Fruit fly (Drosophila melanogaster): ENCODE measurements around the gene CG42337.
A peak's percentile ranks its signal among the peaks of the same experiment; 100 is the strongest.

CG42337 gene

DNA sequence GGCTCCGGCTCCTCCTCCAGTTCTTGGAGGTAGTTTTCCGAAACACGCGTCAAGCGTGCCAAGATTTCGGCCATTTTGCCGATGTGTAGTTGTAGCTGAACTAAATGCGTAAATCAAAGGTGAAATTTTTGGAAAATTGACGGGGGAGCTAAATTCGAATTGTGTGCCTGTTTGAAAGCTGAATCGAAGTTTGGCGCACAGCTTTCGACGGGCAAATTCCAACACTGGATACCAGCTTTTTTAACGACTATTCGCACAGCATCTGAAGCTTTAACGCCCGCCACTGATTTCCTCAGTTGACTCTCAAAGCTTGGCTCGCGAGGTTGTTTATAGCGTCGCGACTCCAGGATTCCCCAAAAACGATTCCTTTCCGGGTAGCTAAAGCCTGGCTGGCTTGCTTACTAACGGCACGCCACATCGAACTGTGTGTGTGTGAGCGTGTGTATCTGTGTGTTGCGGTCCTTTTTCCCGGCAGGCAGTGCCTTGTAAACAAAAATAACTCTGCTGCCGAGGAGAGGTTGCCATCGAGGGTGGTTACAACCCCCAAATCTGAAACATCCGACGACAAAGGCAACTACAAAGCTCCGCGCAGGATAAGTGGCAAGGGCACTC, 16.9 kb upstream of the CG42337 start, which contains the start of the genes CG10510 and CG10508 (continued):
- peak; percentile 35; the same call in 1 of the 2 replicates for TF ChIP-seq Rfx (GFP tag; IDR thresholded peaks at IDR 0.05)
- peak; percentile 63; the same call in 1 of the 3 replicates for TF ChIP-seq CG34422 (GFP tag; IDR thresholded peaks at IDR 0.05)
- TF ChIP-seq Gsc (GFP tag; IDR thresholded peaks at IDR 0.05): no peak
- peak; percentile 95 for TF ChIP-seq nerfin-1 (tag; optimal IDR thresholded peaks at IDR 0.05)
- peak; percentile 55 for TF ChIP-seq CG13894 (tag; optimal IDR thresholded peaks at IDR 0.05)
- TF ChIP-seq grau (tag; optimal IDR thresholded peaks at IDR 0.05): no peak
- peak; percentile 33 for TF ChIP-seq Hmr (GFP tag; optimal IDR thresholded peaks at IDR 0.05)
- peak; percentile 80 for TF ChIP-seq abd-A (tag; optimal IDR thresholded peaks at IDR 0.05)
- no peak for TF ChIP-seq crc (GFP tag; optimal IDR thresholded peaks at IDR 0.05)
- no peak for TF ChIP-seq CG12942 (GFP tag; optimal IDR thresholded peaks at IDR 0.05)
- TF ChIP-seq CG3838 (GFP tag; optimal IDR thresholded peaks at IDR 0.05): no peak
- no peak for TF ChIP-seq MESR4 (GFP tag; optimal IDR thresholded peaks at IDR 0.05)
- no peak for TF ChIP-seq ems (GFP tag; optimal IDR thresholded peaks at IDR 0.05)
- TF ChIP-seq gem (tag; optimal IDR thresholded peaks at IDR 0.05): no peak
- peak; percentile 7; the same call in 1 of the 3 replicates for TF ChIP-seq Dbx (GFP tag; IDR thresholded peaks at IDR 0.05)
- TF ChIP-seq CG5180 (GFP tag; optimal IDR thresholded peaks at IDR 0.05): peak; percentile 34
- TF ChIP-seq Med (GFP tag): peak; percentile 80
- peak; percentile 29 for TF ChIP-seq sd (tag; optimal IDR thresholded peaks at IDR 0.05)
- peak; percentile 48 for TF ChIP-seq CG18599 (GFP tag; optimal IDR thresholded peaks at IDR 0.05)
- peak; percentile 16 for TF ChIP-seq gro (GFP tag; optimal IDR thresholded peaks at IDR 0.05)
- no peak for TF ChIP-seq CG8290 (GFP tag; optimal IDR thresholded peaks at IDR 0.05)
- TF ChIP-seq CG8290 (tag; optimal IDR thresholded peaks at IDR 0.05): peak in 1 of 2 experiments; percentile 47
- TF ChIP-seq Deaf1 (tag; optimal IDR thresholded peaks at IDR 0.05): peak; percentile 69
- TF ChIP-seq CG15269 (tag; optimal IDR thresholded peaks at IDR 0.05): no peak
- peak; percentile 10 for TF ChIP-seq CG12071 (GFP tag; optimal IDR thresholded peaks at IDR 0.05)
- peak; percentile 83 for TF ChIP-seq E2f2 (GFP tag; IDR thresholded peaks at IDR 0.05)
- peak; percentile 30 for TF ChIP-seq CG11504 (tag; optimal IDR thresholded peaks at IDR 0.05)
- TF ChIP-seq Dp (GFP tag; optimal IDR thresholded peaks at IDR 0.05): peak; percentile 76
- peak; percentile 41 for TF ChIP-seq Myb (GFP tag; optimal IDR thresholded peaks at IDR 0.05)
- no peak for TF ChIP-seq sim (GFP tag; IDR thresholded peaks at IDR 0.05)
- no peak for TF ChIP-seq Hr78 (GFP tag; optimal IDR thresholded peaks at IDR 0.05)
- no peak for TF ChIP-seq ash1 (GFP tag; optimal IDR thresholded peaks at IDR 0.05)
- peak; percentile 30; the same call in 1 of the 2 replicates for TF ChIP-seq Bgb (GFP tag; IDR thresholded peaks at IDR 0.05; ENCODE audit: partially characterized antibody)
- TF ChIP-seq H15 (GFP tag; IDR thresholded peaks at IDR 0.05): no peak
- peak; percentile 34 for TF ChIP-seq Fer1 (GFP tag; optimal IDR thresholded peaks at IDR 0.05)
- TF ChIP-seq ttk (GFP tag; IDR thresholded peaks at IDR 0.05): no peak
- TF ChIP-seq CG16779 (GFP tag; IDR thresholded peaks at IDR 0.05): peak; percentile 89
- TF ChIP-seq CG15514 (GFP tag; optimal IDR thresholded peaks at IDR 0.05): peak; percentile 37
- peak; percentile 44; the same call in 1 of the 2 replicates for TF ChIP-seq unc-4 (GFP tag; IDR thresholded peaks at IDR 0.05; ENCODE audit: partially characterized antibody)

- TF ChIP-seq CG18011 (GFP tag; optimal IDR thresholded peaks at IDR 0.05) (no peak), CG12769 (tag; optimal IDR thresholded peaks at IDR 0.05) (no peak), tgo (GFP tag; IDR thresholded peaks at IDR 0.05) (no peak), CG6654 (GFP tag; optimal IDR thresholded peaks at IDR 0.05) (no peak), al (GFP tag; IDR thresholded peaks at IDR 0.05) (no peak), CG7745 (tag; optimal IDR thresholded peaks at IDR 0.05) (no peak), CG1603 (tag; optimal IDR thresholded peaks at IDR 0.05) (no peak), mld (GFP tag; IDR thresholded peaks at IDR 0.05; ENCODE audit: partially characterized antibody) (0 out of 3 replicates have a peak, but pooled peaks have one; percentile 45), CG11247 (GFP tag; IDR thresholded peaks at IDR 0.05) (no peak), CG2202 (tag; optimal IDR thresholded peaks at IDR 0.05) (no peak), CG16813 (GFP tag; IDR thresholded peaks at IDR 0.05; ENCODE audit: partially characterized antibody) (peak; percentile 67), CG10147 (GFP tag; optimal IDR thresholded peaks at IDR 0.05) (no peak), Deaf1 (tag; optimal IDR thresholded peaks at IDR 0.05) (no peak)
Observed at dm6 chr3L:21206486-21206885, 13.3 kb upstream of the CG42337 start.

Measured in whole organism, embryonic.